Worm (Caenorhabditis elegans): ENCODE results near the gene F35E8.6.

ce11 chrV:15952762-15953161 lies 40.8 kb downstream of the F35E8.6 start, which contains the start of gene srw-56:
- TF ChIP-seq him-1 (tag; optimal IDR thresholded peaks at IDR 0.05) (no peak), dao-5 (tag; optimal IDR thresholded peaks at IDR 0.05) (no peak)

All from whole organism, L4/young adult.